Worm (Caenorhabditis elegans) whole organism, L4 larva: Measurements from ENCODE around the gene cap-1.

ENCODE experiments used
- D1046.2 ChIP-seq: fragments of 200-800 bp; sonication (Bioruptor generic); IDR thresholded peaks from 2 replicates; pipeline ENCODE4 v1.3.6; 2022; ENCODE audit warnings: missing genetic modification characterization, missing compliant biosample characterization
- F26F4.8 ChIP-seq: fragments of 200-800 bp; sonication (Bioruptor generic); conservative IDR thresholded peaks from 2 replicates; pipeline ENCODE4 v1.3.6; 2022; ENCODE audit warnings: missing genetic modification characterization, missing compliant biosample characterization
- F44E2.7 ChIP-seq: fragments of 200-800 bp; sonication (Bioruptor generic); IDR thresholded peaks from 2 replicates; pipeline ENCODE4 v2.1.2; 2022; ENCODE audit warnings: missing genetic modification characterization, missing compliant biosample characterization
- R02D3.7 ChIP-seq: fragments of 150-350 bp; sonication (generic microtip); optimal IDR thresholded peaks from 3 replicates; lab custom pipeline; 2014; ENCODE audit warnings: missing biosample characterization, missing genetic modification characterization
- T20F7.1 ChIP-seq: fragments of 200-800 bp; sonication (Bioruptor generic); optimal IDR thresholded peaks from 2 replicates; lab custom pipeline; 2018; ENCODE audit warnings: mild to moderate bottlenecking, missing genetic modification characterization, missing compliant biosample characterization
- aha-1 ChIP-seq: fragments of 150-350 bp; peaks from one replicate; lab custom pipeline; 2014; ENCODE audit warnings: missing biosample characterization, missing genetic modification characterization
- ama-1 ChIP-seq: fragments of 150-350 bp; optimal IDR thresholded peaks from 2 replicates; lab custom pipeline; 2014; ENCODE audit warnings: inconsistent platforms, mixed read lengths
- arid-1 ChIP-seq: fragments of 200-800 bp; sonication (Bioruptor generic); conservative IDR thresholded peaks from 2 replicates; pipeline ENCODE4 v1.3.6; 2022; ENCODE audit warnings: missing genetic modification reagents, missing genetic modification characterization, missing compliant biosample characterization
- attf-4 ChIP-seq: sonication (generic microtip); optimal IDR thresholded peaks from 3 replicates; lab custom pipeline; 2017; ENCODE audit warnings: missing biosample characterization, missing genetic modification characterization
- ceh-20 ChIP-seq: fragments of 200-800 bp; sonication (Bioruptor generic); IDR thresholded peaks from 2 replicates; pipeline ENCODE4 v1.3.6; 2022; ENCODE audit warnings: missing genetic modification reagents, missing genetic modification characterization, missing compliant biosample characterization
- ceh-28 ChIP-seq: fragments of 150-350 bp; optimal IDR thresholded peaks from 2 replicates; lab custom pipeline; 2014; ENCODE audit warnings: missing biosample characterization, missing genetic modification reagents, missing genetic modification characterization
- ceh-32 ChIP-seq: sonication (generic microtip); optimal IDR thresholded peaks from 2 replicates; lab custom pipeline; 2016; ENCODE audit warnings: mild to moderate bottlenecking, missing genetic modification characterization, missing compliant biosample characterization; ENCODE audit not compliant: poor library complexity
- ceh-82 ChIP-seq: sonication (generic microtip); optimal IDR thresholded peaks from 2 replicates; lab custom pipeline; 2017; ENCODE audit warnings: missing biosample characterization, missing genetic modification characterization
- ces-1 ChIP-seq: fragments of 150-350 bp; sonication (generic microtip); optimal IDR thresholded peaks from 4 replicates; lab custom pipeline; 2014; ENCODE audit warnings: missing biosample characterization, missing genetic modification reagents, missing genetic modification characterization
- ctbp-1 ChIP-seq: fragments of 200-800 bp; sonication (Bioruptor generic); IDR thresholded peaks from 2 replicates; pipeline ENCODE4 v1.3.6; 2022; ENCODE audit warnings: missing genetic modification reagents, missing genetic modification characterization, missing compliant biosample characterization
- dmd-6 ChIP-seq: fragments of 200-800 bp; sonication (Bioruptor generic); IDR thresholded peaks from 2 replicates; pipeline ENCODE4 v1.3.6; 2022; ENCODE audit warnings: missing genetic modification reagents, missing genetic modification characterization, missing compliant biosample characterization
- dmd-8 ChIP-seq: fragments of 200-800 bp; sonication (Bioruptor generic); IDR thresholded peaks from 2 replicates; pipeline ENCODE4 v1.3.6; 2022; ENCODE audit warnings: missing genetic modification characterization, missing compliant biosample characterization
- egl-27 ChIP-seq: sonication (generic microtip); optimal IDR thresholded peaks from 3 replicates; lab custom pipeline; 2017; ENCODE audit warnings: missing biosample characterization, missing genetic modification reagents, missing genetic modification characterization
- egl-43 ChIP-seq: fragments of 200-800 bp; sonication (Bioruptor generic); IDR thresholded peaks from 2 replicates; pipeline ENCODE4 v1.3.6; 2022; ENCODE audit warnings: missing genetic modification reagents, missing genetic modification characterization, missing compliant biosample characterization
- gei-8 ChIP-seq: fragments of 200-800 bp; sonication (Bioruptor generic); optimal IDR thresholded peaks from 2 replicates; lab custom pipeline; 2018; ENCODE audit warnings: mild to moderate bottlenecking, missing genetic modification characterization, missing compliant biosample characterization
- hlh-11 ChIP-seq: fragments of 200-800 bp; sonication (Bioruptor generic); optimal IDR thresholded peaks from 2 replicates; lab custom pipeline; 2018; ENCODE audit warnings: mild to moderate bottlenecking, missing genetic modification characterization, missing compliant biosample characterization
- hlh-30 ChIP-seq: sonication (generic microtip); optimal IDR thresholded peaks from 2 replicates; lab custom pipeline; 2017; ENCODE audit warnings: antibody characterized with exemption, mild to moderate bottlenecking, missing genetic modification characterization, missing compliant biosample characterization; ENCODE audit not compliant: insufficient read depth
- lin-1 ChIP-seq: fragments of 200-800 bp; sonication (Bioruptor generic); IDR thresholded peaks from 2 replicates; pipeline ENCODE4 v1.3.6; 2022; ENCODE audit warnings: missing genetic modification reagents, missing genetic modification characterization, missing compliant biosample characterization
- lin-13 ChIP-seq: fragments of 150-350 bp; optimal IDR thresholded peaks from 2 replicates; lab custom pipeline; 2014; ENCODE audit warnings: missing biosample characterization, missing genetic modification reagents, missing genetic modification characterization
- mdl-1 ChIP-seq, 2 experiments: fragments of 150-350 bp in 1 of 2; sonication (generic microtip) in 1 of 2; optimal IDR thresholded peaks; 2 replicates each; lab custom pipeline; 2014 to 2017; ENCODE audit warnings: missing biosample characterization in 2 of 2, missing genetic modification characterization in 2 of 2
- mdt-29 ChIP-seq: fragments of 200-800 bp; sonication (Bioruptor generic); IDR thresholded peaks from 2 replicates; pipeline ENCODE4 v1.3.6; 2022; ENCODE audit warnings: missing genetic modification reagents, missing genetic modification characterization, missing compliant biosample characterization
- mes-2 ChIP-seq: sonication (generic microtip); optimal IDR thresholded peaks from 2 replicates; lab custom pipeline; 2016; ENCODE audit warnings: missing genotype, mild to moderate bottlenecking, missing genetic modification characterization, missing compliant biosample characterization; ENCODE audit not compliant: poor library complexity, severe bottlenecking
- nhr-102 ChIP-seq: sonication (generic microtip); optimal IDR thresholded peaks from 2 replicates; lab custom pipeline; 2016; ENCODE audit warnings: mild to moderate bottlenecking, missing genetic modification characterization, moderate library complexity, missing compliant biosample characterization
- nhr-237 ChIP-seq: sonication (generic microtip); optimal IDR thresholded peaks from 2 replicates; lab custom pipeline; 2017; ENCODE audit warnings: missing biosample characterization, missing genetic modification characterization
- nhr-25 ChIP-seq: sonication (generic microtip); optimal IDR thresholded peaks from 2 replicates; lab custom pipeline; 2017; ENCODE audit warnings: missing genetic modification characterization, mild to moderate bottlenecking, missing compliant biosample characterization, antibody characterized with exemption, moderate library complexity, borderline replicate concordance; ENCODE audit not compliant: insufficient read depth
- nhr-28 ChIP-seq: fragments of 150-350 bp; optimal IDR thresholded peaks from 2 replicates; lab custom pipeline; 2014; ENCODE audit warnings: missing biosample characterization, missing genetic modification characterization
- nhr-6 ChIP-seq: fragments of 150-350 bp; optimal IDR thresholded peaks from 2 replicates; lab custom pipeline; 2014; ENCODE audit warnings: missing biosample characterization, missing genetic modification characterization
- nhr-76 ChIP-seq: fragments of 150-350 bp; optimal IDR thresholded peaks from 2 replicates; lab custom pipeline; 2014; ENCODE audit warnings: missing biosample characterization, missing genetic modification characterization
- nhr-77 ChIP-seq: fragments of 150-350 bp; optimal IDR thresholded peaks from 2 replicates; lab custom pipeline; 2014; ENCODE audit warnings: missing biosample characterization, missing genetic modification characterization
- skn-1 ChIP-seq: fragments of 150-350 bp; optimal IDR thresholded peaks from 2 replicates; lab custom pipeline; 2014; ENCODE audit warnings: missing biosample characterization, missing genetic modification characterization
- snpc-1.2 ChIP-seq: fragments of 200-800 bp; sonication (Bioruptor generic); IDR thresholded peaks from 2 replicates; pipeline ENCODE4 v1.3.6; 2022; ENCODE audit warnings: missing genetic modification reagents, missing genetic modification characterization, missing compliant biosample characterization
- snpc-4 ChIP-seq: fragments of 150-350 bp; optimal IDR thresholded peaks from 2 replicates; lab custom pipeline; 2014; ENCODE audit warnings: missing biosample characterization, missing genetic modification characterization
- spr-1 ChIP-seq: sonication (generic microtip); optimal IDR thresholded peaks from 2 replicates; lab custom pipeline; 2016; ENCODE audit warnings: mild to moderate bottlenecking, missing genetic modification characterization, missing compliant biosample characterization
- tra-1 ChIP-seq: fragments of 200-800 bp; sonication (Bioruptor generic); IDR thresholded peaks from 2 replicates; pipeline ENCODE4 v1.3.6; 2022; ENCODE audit warnings: missing genetic modification reagents, missing genetic modification characterization, missing compliant biosample characterization
- vab-7 ChIP-seq: fragments of 200-800 bp; sonication (Bioruptor generic); IDR thresholded peaks from 2 replicates; pipeline ENCODE4 v1.3.6; 2022; ENCODE audit warnings: missing genetic modification reagents, missing genetic modification characterization, missing compliant biosample characterization

The cap-1 gene

ce11 chrIV:7276661-7277060 lies 46.6 kb upstream of the cap-1 start, which contains the start of gene C06E4.2:
Gene C06E4.2, plus strand, starts transcription at chrIV:7276961.
- TF ChIP-seq vab-7 (GFP tag; lab: Robert Waterston, UW) (no peak), nhr-237 (tag; lab: Kevin White, UChicago) (no peak), ceh-32 (no peak), nhr-6 (tag; lab: Kevin White, UChicago) (no peak), mes-2 (no peak)

ce11 chrIV:7274969-7275548 lies 45.0 kb upstream of the cap-1 start:
- TF ChIP-seq ama-1 (lab: Kevin White, UChicago) (no peak), nhr-102 (tag; lab: Kevin White, UChicago) (no peak), dmd-6 (GFP tag; lab: Robert Waterston, UW) (no peak; the same call in 1 of the 2 replicates), nhr-25 (tag; lab: Kevin White, UChicago) (no peak), F26F4.8 (0 out of 2 replicates have a peak, but pooled peaks have one; percentile 33), lin-1 (no peak), egl-43 (no peak), snpc-1.2 (peak; percentile 85), hlh-30 (tag; lab: Kevin White, UChicago) (peak; percentile 26), snpc-4 (tag; lab: Kevin White, UChicago) (no peak), dmd-8 (0 out of 2 replicates have a peak, but pooled peaks have one; percentile 58), arid-1 (GFP tag; lab: Robert Waterston, UW) (no peak), aha-1 (tag; lab: Kevin White, UChicago) (peak; percentile 44), vab-7 (GFP tag; lab: Robert Waterston, UW) (peak; percentile 70), spr-1 (no peak), ces-1 (GFP tag; lab: Kevin White, UChicago) (peak; percentile 33), R02D3.7 (tag; lab: Kevin White, UChicago) (no peak), mdt-29 (no peak)

- TF ChIP-seq egl-27 (tag; lab: Kevin White, UChicago) (no peak), ceh-20 (GFP tag; lab: Robert Waterston, UW) (no peak), F44E2.7 (no peak), nhr-76 (tag; lab: Kevin White, UChicago) (no peak), lin-13 (GFP tag; lab: Kevin White, UChicago) (no peak), snpc-1.2 (no peak), tra-1 (GFP tag; lab: Robert Waterston, UW) (no peak), arid-1 (GFP tag; lab: Robert Waterston, UW) (no peak), gei-8 (no peak), skn-1 (no peak), attf-4 (no peak), T20F7.1 (GFP tag; lab: Kevin White, UChicago) (no peak)
These were observed 33.1 kb upstream of the cap-1 start, which contains the start of gene glb-2 for ce11 chrIV:7263137-7263536. Gene glb-2, minus strand, starts transcription at chrIV:7263237.

DNA sequence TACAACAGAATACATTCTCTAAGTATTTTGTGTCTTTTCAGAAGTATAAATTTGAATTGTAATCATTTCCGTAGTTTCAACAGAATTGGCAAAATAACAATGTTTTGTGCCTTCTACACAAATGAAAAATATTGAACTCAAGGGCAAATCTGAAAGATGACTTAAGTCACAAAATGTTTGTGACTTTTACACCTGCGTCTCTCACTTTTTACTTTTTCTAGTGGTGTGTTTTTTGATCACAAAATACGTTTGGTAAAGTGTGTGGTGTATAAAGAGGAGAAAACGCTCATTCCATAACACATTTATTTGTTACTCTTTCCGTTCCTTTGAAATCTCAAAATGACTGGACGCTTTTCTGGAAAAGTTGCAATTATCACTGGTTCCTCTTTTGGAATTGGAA lies 30.6 kb upstream of the cap-1 start, which contains the start of gene C06E4.3:
Gene C06E4.3 (plus strand): TSS at position 289 of the 400 bp plus-strand sequence.
- TF ChIP-seq ctbp-1 (GFP tag; lab: Robert Waterston, UW) (no peak), ceh-82 (tag; lab: Kevin White, UChicago) (no peak), hlh-11 (tag; lab: Kevin White, UChicago) (no peak), arid-1 (GFP tag; lab: Robert Waterston, UW) (no peak), hlh-30 (tag; lab: Kevin White, UChicago) (peak; percentile 5), nhr-28 (peak; percentile 97), nhr-77 (tag; lab: Kevin White, UChicago) (peak; percentile 25), ceh-28 (tag; lab: Kevin White, UChicago) (no peak), lin-13 (GFP tag; lab: Kevin White, UChicago) (no peak), dmd-6 (GFP tag; lab: Robert Waterston, UW) (peak; percentile 81), nhr-102 (tag; lab: Kevin White, UChicago) (peak; percentile 71), ceh-32 (no peak), mdl-1 (tag; optimal IDR thresholded peaks at IDR 0.05; lab: Kevin White, UChicago) (no peak), D1046.2 (GFP tag; lab: Robert Waterston, UW) (no peak)
